Fruit fly (Drosophila melanogaster): ENCODE results near the gene ouib.
A peak's percentile ranks its signal among the peaks of the same experiment; 100 is the strongest.

- TF ChIP-seq rn (GFP tag; IDR thresholded peaks at IDR 0.05) (no peak), CG34367 (tag; optimal IDR thresholded peaks at IDR 0.05) (no peak), EcR (GFP tag; optimal IDR thresholded peaks at IDR 0.05) (no peak), gl (tag; optimal IDR thresholded peaks at IDR 0.05) (no peak), CG8301 (tag; optimal IDR thresholded peaks at IDR 0.05) (peak; percentile 30), CG15710 (tag; optimal IDR thresholded peaks at IDR 0.05) (peak; percentile 21), Snoo (tag; optimal IDR thresholded peaks at IDR 0.05) (peak; percentile 46)
These were observed 18.9 kb downstream of the ouib start for dm6 chr3R:8744198-8744597.
